Worm (Caenorhabditis elegans) whole organism, mixed stage, embryonic: Measurements from ENCODE around the gene clpf-1.
A peak's percentile ranks its signal among the peaks of the same experiment; 100 is the strongest.

Experiments
- M03D4.4 ChIP-seq: sonication (generic microtip); optimal IDR thresholded peaks from 2 replicates; lab custom pipeline; 2017; ENCODE audit warnings: mild to moderate bottlenecking, missing genetic modification characterization, missing compliant biosample characterization
- bed-3 ChIP-seq: fragments of 200-800 bp; sonication (Bioruptor generic); optimal IDR thresholded peaks from 3 replicates; lab custom pipeline; 2018; ENCODE audit warnings: mild to moderate bottlenecking, missing genetic modification characterization, moderate library complexity, missing compliant biosample characterization
- blmp-1 ChIP-seq: fragments of 150-350 bp; optimal IDR thresholded peaks from 2 replicates; lab custom pipeline; 2014; ENCODE audit warnings: missing biosample characterization, missing genetic modification characterization
- ceh-39 ChIP-seq: fragments of 150-350 bp; optimal IDR thresholded peaks from 2 replicates; lab custom pipeline; 2014; ENCODE audit warnings: missing biosample characterization, missing genetic modification characterization
- ceh-83 ChIP-seq: fragments of 200-800 bp; sonication (Bioruptor generic); optimal IDR thresholded peaks from 2 replicates; lab custom pipeline; 2018; ENCODE audit warnings: mild to moderate bottlenecking, missing genetic modification characterization, missing compliant biosample characterization
- ces-1 ChIP-seq: fragments of 150-350 bp; optimal IDR thresholded peaks from 2 replicates; lab custom pipeline; 2014; ENCODE audit warnings: missing biosample characterization, missing genetic modification reagents, missing genetic modification characterization
- cnd-1 ChIP-seq: fragments of 200-800 bp; sonication (Bioruptor generic); optimal IDR thresholded peaks from 2 replicates; lab custom pipeline; 2018; ENCODE audit warnings: mild to moderate bottlenecking, missing genetic modification characterization, missing compliant biosample characterization
- drap-1 ChIP-seq: fragments of 200-800 bp; sonication (Bioruptor generic); optimal IDR thresholded peaks from 3 replicates; lab custom pipeline; 2018; ENCODE audit warnings: mild to moderate bottlenecking, missing genetic modification characterization, missing compliant biosample characterization
- elt-1 ChIP-seq: sonication (generic microtip); optimal IDR thresholded peaks from 2 replicates; lab custom pipeline; 2017; ENCODE audit warnings: missing genetic modification characterization, mild to moderate bottlenecking, missing compliant biosample characterization, antibody characterized with exemption, moderate library complexity, borderline replicate concordance; ENCODE audit not compliant: insufficient read depth
- elt-3 ChIP-seq: fragments of 150-350 bp; optimal IDR thresholded peaks from 2 replicates; lab custom pipeline; 2014; ENCODE audit warnings: missing biosample characterization, missing genetic modification characterization
- flh-1 ChIP-seq: fragments of 200-800 bp; sonication (Bioruptor generic); optimal IDR thresholded peaks from 2 replicates; lab custom pipeline; 2018; ENCODE audit warnings: mild to moderate bottlenecking, missing genetic modification characterization, moderate library complexity, missing compliant biosample characterization
- ham-2 ChIP-seq: fragments of 200-800 bp; sonication (Bioruptor generic); optimal IDR thresholded peaks from 2 replicates; lab custom pipeline; 2018; ENCODE audit warnings: mild to moderate bottlenecking, missing genetic modification characterization, missing compliant biosample characterization
- hlh-1 ChIP-seq: fragments of 150-350 bp; optimal IDR thresholded peaks from 2 replicates; lab custom pipeline; 2014; ENCODE audit warnings: missing biosample characterization, missing genetic modification reagents, missing genetic modification characterization
- lin-13 ChIP-seq: fragments of 150-350 bp; optimal IDR thresholded peaks from 2 replicates; lab custom pipeline; 2014; ENCODE audit warnings: missing biosample characterization, missing genetic modification characterization
- lin-32 ChIP-seq: fragments of 200-800 bp; sonication (Bioruptor generic); optimal IDR thresholded peaks from 2 replicates; lab custom pipeline; 2018; ENCODE audit warnings: mild to moderate bottlenecking, missing genetic modification characterization, missing compliant biosample characterization
- lsy-2 ChIP-seq: fragments of 150-350 bp; optimal IDR thresholded peaks from 2 replicates; lab custom pipeline; 2014; ENCODE audit warnings: missing biosample characterization, missing genetic modification characterization
- mep-1 ChIP-seq: fragments of 150-350 bp; optimal IDR thresholded peaks from 2 replicates; lab custom pipeline; 2017; ENCODE audit warnings: missing biosample characterization, missing genetic modification reagents, missing genetic modification characterization, inconsistent platforms
- mls-2 ChIP-seq: sonication (generic microtip); optimal IDR thresholded peaks from 2 replicates; lab custom pipeline; 2016; ENCODE audit warnings: mild to moderate bottlenecking, missing genetic modification characterization, moderate library complexity, missing compliant biosample characterization
- nhr-12 ChIP-seq: fragments of 150-350 bp; optimal IDR thresholded peaks from 2 replicates; lab custom pipeline; 2014; ENCODE audit warnings: missing biosample characterization, missing genetic modification characterization
- nhr-2 ChIP-seq: fragments of 150-350 bp; optimal IDR thresholded peaks from 2 replicates; lab custom pipeline; 2014; ENCODE audit warnings: missing biosample characterization, missing genetic modification characterization
- nhr-237 ChIP-seq: fragments of 150-350 bp; optimal IDR thresholded peaks from 2 replicates; lab custom pipeline; 2014; ENCODE audit warnings: missing biosample characterization, missing genetic modification characterization
- pha-4 ChIP-seq: fragments of 150-350 bp; optimal IDR thresholded peaks from 2 replicates; lab custom pipeline; 2018; ENCODE audit warnings: missing biosample characterization, missing genetic modification reagents, missing genetic modification characterization
- sem-2 ChIP-seq: fragments of 200-800 bp; sonication (Bioruptor generic); optimal IDR thresholded peaks from 2 replicates; lab custom pipeline; 2018; ENCODE audit warnings: mild to moderate bottlenecking, missing genetic modification characterization, missing compliant biosample characterization
- snpc-4 ChIP-seq: fragments of 150-350 bp; optimal IDR thresholded peaks from 2 replicates; lab custom pipeline; 2014; ENCODE audit warnings: missing biosample characterization, missing genetic modification characterization
- tbx-8 ChIP-seq: fragments of 200-800 bp; sonication (Bioruptor generic); optimal IDR thresholded peaks from 2 replicates; lab custom pipeline; 2018; ENCODE audit warnings: mild to moderate bottlenecking, missing genetic modification characterization, moderate library complexity, missing compliant biosample characterization
- unc-120 ChIP-seq: sonication (generic microtip); optimal IDR thresholded peaks from 2 replicates; lab custom pipeline; 2017; ENCODE audit warnings: missing genetic modification characterization, missing compliant biosample characterization; ENCODE audit not compliant: poor library complexity, severe bottlenecking
- unc-39 ChIP-seq: fragments of 150-350 bp; optimal IDR thresholded peaks from 2 replicates; lab custom pipeline; 2014; ENCODE audit warnings: missing biosample characterization, missing genetic modification characterization
- unc-62 ChIP-seq: fragments of 150-350 bp; optimal IDR thresholded peaks from 2 replicates; lab custom pipeline; 2014; ENCODE audit warnings: missing biosample characterization, missing genetic modification reagents, missing genetic modification characterization
- zip-8 ChIP-seq: fragments of 150-350 bp; optimal IDR thresholded peaks from 2 replicates; lab custom pipeline; 2014; ENCODE audit warnings: missing biosample characterization, missing genetic modification characterization
- ztf-11 ChIP-seq: fragments of 150-350 bp; optimal IDR thresholded peaks from 2 replicates; lab custom pipeline; 2014; ENCODE audit warnings: missing biosample characterization, missing genetic modification characterization

Gene clpf-1

ce11 chrIII:3367772-3368171 lies 29.8 kb upstream of the clpf-1 start:
- TF ChIP-seq sem-2 (GFP tag; lab: Kevin White, UChicago) (no peak), snpc-4 (tag; lab: Kevin White, UChicago) (no peak), ceh-83 (no peak), M03D4.4 (tag; lab: Kevin White, UChicago) (no peak), mls-2 (tag; lab: Kevin White, UChicago) (no peak), blmp-1 (tag; lab: Kevin White, UChicago) (no peak), zip-8 (tag; lab: Kevin White, UChicago) (no peak), lsy-2 (tag; lab: Kevin White, UChicago) (no peak), ztf-11 (no peak), cnd-1 (tag; lab: Kevin White, UChicago) (no peak), nhr-2 (no peak), bed-3 (no peak), lin-32 (GFP tag; lab: Kevin White, UChicago) (no peak), unc-39 (tag; lab: Kevin White, UChicago) (no peak), elt-3 (tag; lab: Kevin White, UChicago) (no peak), lin-13 (tag; lab: Kevin White, UChicago) (no peak), ceh-39 (tag; lab: Kevin White, UChicago) (no peak), nhr-237 (no peak)
- TF ChIP-seq, all 35 proteins: peak for 0

- TF ChIP-seq sem-2 (GFP tag; lab: Kevin White, UChicago) (no peak), elt-3 (tag; lab: Kevin White, UChicago) (no peak)
Measured at ce11 chrIII:3370054-3370453, 27.5 kb upstream of the clpf-1 start, which contains the start of gene prk-2. prk-2 (minus strand) TSS chrIII:3370209.

- TF ChIP-seq flh-1 (GFP tag; lab: Kevin White, UChicago), result no peak
- TF ChIP-seq elt-1, result no peak
- no peak for TF ChIP-seq lin-13 (tag; lab: Kevin White, UChicago)
- no peak for TF ChIP-seq blmp-1 (tag; lab: Kevin White, UChicago)
- TF ChIP-seq ztf-11, result no peak
- no peak for TF ChIP-seq pha-4 (tag; lab: Kevin White, UChicago)
- TF ChIP-seq ceh-39 (tag; lab: Kevin White, UChicago), result no peak
- no peak for TF ChIP-seq ham-2 (GFP tag; lab: Kevin White, UChicago)
- TF ChIP-seq ceh-83, result no peak
- no peak for TF ChIP-seq tbx-8 (GFP tag; lab: Kevin White, UChicago)
- TF ChIP-seq unc-62, result no peak
- no peak for TF ChIP-seq mep-1 (tag; lab: Kevin White, UChicago)
- TF ChIP-seq unc-120 (tag; lab: Kevin White, UChicago), result no peak
- TF ChIP-seq nhr-237, result no peak
Measured at ce11 chrIII:3370770-3371169, 26.8 kb upstream of the clpf-1 start.

ce11 chrIII:3372278-3372677 lies 25.3 kb upstream of the clpf-1 start:
- TF ChIP-seq ces-1, result no peak
- no peak for TF ChIP-seq unc-39 (tag; lab: Kevin White, UChicago)
- TF ChIP-seq tbx-8 (GFP tag; lab: Kevin White, UChicago), result no peak
- no peak for TF ChIP-seq ceh-39 (tag; lab: Kevin White, UChicago)
- TF ChIP-seq pha-4 (tag; lab: Kevin White, UChicago), result no peak
- TF ChIP-seq lin-32 (GFP tag; lab: Kevin White, UChicago), result no peak
- no peak for TF ChIP-seq blmp-1 (tag; lab: Kevin White, UChicago)
- no peak for TF ChIP-seq mls-2 (tag; lab: Kevin White, UChicago)
- no peak for TF ChIP-seq elt-1

ce11 chrIII:3377134-3377533 lies 20.4 kb upstream of the clpf-1 start:
- TF ChIP-seq zip-8 (tag; lab: Kevin White, UChicago) (peak; percentile 100), elt-3 (tag; lab: Kevin White, UChicago) (no peak)

- TF ChIP-seq ceh-83 (no peak), drap-1 (GFP tag; lab: Kevin White, UChicago) (no peak), lin-32 (GFP tag; lab: Kevin White, UChicago) (no peak), flh-1 (GFP tag; lab: Kevin White, UChicago) (no peak), mep-1 (tag; lab: Kevin White, UChicago) (no peak), ces-1 (no peak), pha-4 (tag; lab: Kevin White, UChicago) (no peak), hlh-1 (no peak), nhr-12 (tag; lab: Kevin White, UChicago) (no peak)
Measured at ce11 chrIII:3377700-3378099, 19.8 kb upstream of the clpf-1 start.
